Worm (Caenorhabditis elegans) whole organism, L1 larva: ENCODE results near the gene F55D10.4.

Experiments used
- C16A3.4 ChIP-seq: fragments of 150-350 bp; optimal IDR thresholded peaks from 2 replicates; lab custom pipeline; 2014; ENCODE audit warnings: missing biosample characterization, missing genetic modification characterization
- C34B4.2 ChIP-seq: sonication (generic microtip); optimal IDR thresholded peaks from 2 replicates; lab custom pipeline; 2017; ENCODE audit warnings: mild to moderate bottlenecking, missing genetic modification characterization, missing compliant biosample characterization
- F16B12.6 ChIP-seq: fragments of 150-350 bp; optimal IDR thresholded peaks from 2 replicates; lab custom pipeline; 2014; ENCODE audit warnings: missing biosample characterization, missing genetic modification characterization
- Y116A8C.19 ChIP-seq: sonication (generic microtip); optimal IDR thresholded peaks from 2 replicates; lab custom pipeline; 2016; ENCODE audit warnings: missing compliant biosample characterization, missing genetic modification characterization, borderline replicate concordance
- alr-1 ChIP-seq: fragments of 200-800 bp; sonication (Bioruptor generic); optimal IDR thresholded peaks from 2 replicates; lab custom pipeline; 2018; ENCODE audit warnings: borderline replicate concordance, mild to moderate bottlenecking, missing genetic modification characterization, missing compliant biosample characterization
- aly-2 ChIP-seq: fragments of 150-350 bp; optimal IDR thresholded peaks from 2 replicates; lab custom pipeline; 2014; ENCODE audit warnings: missing biosample characterization, missing genetic modification characterization
- ama-1 ChIP-seq: fragments of 150-350 bp; optimal IDR thresholded peaks from 2 replicates; lab custom pipeline; 2014
- blmp-1 ChIP-seq: fragments of 150-350 bp; optimal IDR thresholded peaks from 2 replicates; lab custom pipeline; 2014; ENCODE audit warnings: missing biosample characterization, missing genetic modification characterization
- ceh-63 ChIP-seq: fragments of 200-800 bp; sonication (Bioruptor generic); optimal IDR thresholded peaks from 2 replicates; lab custom pipeline; 2018; ENCODE audit warnings: mild to moderate bottlenecking, missing genetic modification characterization, missing compliant biosample characterization
- ceh-82 ChIP-seq, 3 experiments: fragments of 150-350 bp in 1 of 3; sonication (generic microtip) in 2 of 3; optimal IDR thresholded peaks; 2 replicates each; lab custom pipeline; 2014 to 2017; ENCODE audit warnings: missing biosample characterization in 3 of 3, missing genetic modification characterization in 3 of 3
- ceh-88 ChIP-seq: fragments of 200-800 bp; sonication (Bioruptor generic); IDR thresholded peaks from 2 replicates; pipeline ENCODE4 v1.3.6; 2022; ENCODE audit warnings: missing genetic modification characterization, missing compliant biosample characterization
- dpl-1 ChIP-seq, 3 experiments: fragments of 150-350 bp in 2 of 3; sonication (generic microtip) in 1 of 3; optimal IDR thresholded peaks; 2 replicates each; lab custom pipeline; 2014 to 2017; ENCODE audit warnings: missing biosample characterization in 3 of 3, missing genetic modification characterization in 3 of 3, missing genetic modification reagents in 3 of 3
- dsc-1 ChIP-seq: sonication (generic microtip); optimal IDR thresholded peaks from 2 replicates; lab custom pipeline; 2016; ENCODE audit warnings: mild to moderate bottlenecking, missing genetic modification characterization, missing compliant biosample characterization
- egl-13 ChIP-seq: sonication (generic microtip); optimal IDR thresholded peaks from 2 replicates; lab custom pipeline; 2016; ENCODE audit warnings: missing genotype, missing genetic modification reagents, missing genetic modification characterization, missing compliant biosample characterization
- egl-27 ChIP-seq, 2 experiments: fragments of 150-350 bp in 1 of 2; sonication (generic microtip); optimal IDR thresholded peaks; 3 replicates each; lab custom pipeline; 2017 to 2018; ENCODE audit warnings: missing biosample characterization in 2 of 2, missing genetic modification characterization in 2 of 2, missing genetic modification reagents in 2 of 2
- elt-2 ChIP-seq: sonication (generic microtip); optimal IDR thresholded peaks from 2 replicates; lab custom pipeline; 2016; ENCODE audit warnings: missing genetic modification characterization, mild to moderate bottlenecking, inconsistent platforms, missing compliant biosample characterization, missing genetic modification reagents
- elt-3 ChIP-seq, 6 experiments: fragments of 150-350 bp in 1 of 6; sonication (generic microtip); optimal IDR thresholded peaks; 2 replicates each; lab custom pipeline; 2017 to 2018; ENCODE audit warnings: missing biosample characterization in 6 of 6, missing genetic modification characterization in 6 of 6, inconsistent platforms in 1 of 6
- ets-5 ChIP-seq: fragments of 200-800 bp; sonication (Bioruptor generic); IDR thresholded peaks from 2 replicates; pipeline ENCODE4 v1.3.6; 2022; ENCODE audit warnings: missing genetic modification characterization, missing compliant biosample characterization
- fkh-4 ChIP-seq: sonication (generic microtip); optimal IDR thresholded peaks from 2 replicates; lab custom pipeline; 2016; ENCODE audit warnings: missing compliant biosample characterization, missing genetic modification characterization, borderline replicate concordance
- fkh-8 ChIP-seq: sonication (generic microtip); optimal IDR thresholded peaks from 2 replicates; lab custom pipeline; 2016; ENCODE audit warnings: mild to moderate bottlenecking, missing genetic modification characterization, missing compliant biosample characterization
- fos-1 ChIP-seq: fragments of 150-350 bp; optimal IDR thresholded peaks from 2 replicates; lab custom pipeline; 2014; ENCODE audit warnings: missing biosample characterization, missing genetic modification characterization
- grh-1 ChIP-seq: fragments of 200-800 bp; sonication (Bioruptor generic); IDR thresholded peaks from 2 replicates; pipeline ENCODE4 v1.3.6; 2022; ENCODE audit warnings: missing genetic modification reagents, missing genetic modification characterization, missing compliant biosample characterization
- hlh-17 ChIP-seq: fragments of 200-800 bp; sonication (Bioruptor generic); optimal IDR thresholded peaks from 2 replicates; lab custom pipeline; 2018; ENCODE audit warnings: missing genetic modification characterization, mild to moderate bottlenecking, missing compliant biosample characterization, moderate library complexity, borderline replicate concordance
- irx-1 ChIP-seq: sonication (generic microtip); optimal IDR thresholded peaks from 2 replicates; lab custom pipeline; 2016; ENCODE audit warnings: missing genetic modification characterization, missing compliant biosample characterization
- isw-1 ChIP-seq: fragments of 200-800 bp; sonication (Bioruptor generic); IDR thresholded peaks from 2 replicates; pipeline ENCODE4 v1.3.6; 2022; ENCODE audit warnings: missing genetic modification characterization, missing compliant biosample characterization
- jun-1 ChIP-seq: fragments of 150-350 bp; optimal IDR thresholded peaks from 2 replicates; lab custom pipeline; 2014; ENCODE audit warnings: missing biosample characterization, missing genetic modification reagents, missing genetic modification characterization
- lin-13 ChIP-seq: fragments of 150-350 bp; optimal IDR thresholded peaks from 2 replicates; lab custom pipeline; 2014; ENCODE audit warnings: missing biosample characterization, missing genetic modification reagents, missing genetic modification characterization
- lin-15B ChIP-seq: fragments of 150-350 bp; sonication (generic microtip); optimal IDR thresholded peaks from 3 replicates; lab custom pipeline; 2014; ENCODE audit warnings: missing biosample characterization, missing genetic modification characterization
- lin-39 ChIP-seq: fragments of 150-350 bp; optimal IDR thresholded peaks from 2 replicates; lab custom pipeline; 2014; ENCODE audit warnings: missing biosample characterization, missing genetic modification reagents, missing genetic modification characterization
- lir-3 ChIP-seq: sonication (generic microtip); optimal IDR thresholded peaks from 2 replicates; lab custom pipeline; 2016; ENCODE audit warnings: mild to moderate bottlenecking, missing genetic modification characterization, moderate library complexity, missing compliant biosample characterization; ENCODE audit not compliant: poor library complexity
- lsy-2 ChIP-seq, 2 experiments: fragments of 150-350 bp; optimal IDR thresholded peaks; 2 replicates each; lab custom pipeline; 2014; ENCODE audit warnings: missing biosample characterization in 2 of 2, missing genetic modification characterization in 2 of 2
- mab-9 ChIP-seq: fragments of 200-800 bp; sonication (Bioruptor generic); IDR thresholded peaks from 2 replicates; pipeline ENCODE4 v1.3.6; 2022; ENCODE audit warnings: missing genetic modification reagents, missing genetic modification characterization, missing compliant biosample characterization
- mdl-1 ChIP-seq, 2 experiments: fragments of 150-350 bp; optimal IDR thresholded peaks; 2 replicates each; lab custom pipeline; 2014 to 2017; ENCODE audit warnings: missing biosample characterization in 2 of 2, missing genetic modification characterization in 2 of 2, inconsistent platforms in 1 of 2
- nhr-11 ChIP-seq: fragments of 150-350 bp; optimal IDR thresholded peaks from 2 replicates; lab custom pipeline; 2014; ENCODE audit warnings: missing biosample characterization, missing genetic modification characterization
- nhr-237 ChIP-seq: fragments of 150-350 bp; optimal IDR thresholded peaks from 2 replicates; lab custom pipeline; 2014; ENCODE audit warnings: missing biosample characterization, missing genetic modification characterization
- nhr-28 ChIP-seq: fragments of 150-350 bp; optimal IDR thresholded peaks from 2 replicates; lab custom pipeline; 2014; ENCODE audit warnings: missing biosample characterization, missing genetic modification characterization
- nhr-71 ChIP-seq: sonication (generic microtip); optimal IDR thresholded peaks from 2 replicates; lab custom pipeline; 2016; ENCODE audit warnings: mild to moderate bottlenecking, missing genetic modification characterization, moderate library complexity, missing compliant biosample characterization
- nhr-76 ChIP-seq: sonication (generic microtip); optimal IDR thresholded peaks from 2 replicates; lab custom pipeline; 2017; ENCODE audit warnings: missing biosample characterization, missing genetic modification characterization
- nhr-77 ChIP-seq: fragments of 150-350 bp; optimal IDR thresholded peaks from 2 replicates; lab custom pipeline; 2014; ENCODE audit warnings: missing biosample characterization, missing genetic modification characterization
- nhr-85 ChIP-seq: sonication (generic microtip); peaks from one replicate; lab custom pipeline; 2016; ENCODE audit warnings: missing genetic modification characterization, inconsistent platforms, missing compliant biosample characterization
- pag-3 ChIP-seq: sonication (generic microtip); optimal IDR thresholded peaks from 2 replicates; lab custom pipeline; 2017; ENCODE audit warnings: missing genetic modification characterization, mild to moderate bottlenecking, missing compliant biosample characterization, antibody characterized with exemption, borderline replicate concordance; ENCODE audit not compliant: insufficient read depth
- pax-3 ChIP-seq: fragments of 200-800 bp; sonication (Bioruptor generic); optimal IDR thresholded peaks from 2 replicates; lab custom pipeline; 2018; ENCODE audit warnings: mild to moderate bottlenecking, missing genetic modification characterization, moderate library complexity, missing compliant biosample characterization
- snu-23 ChIP-seq: sonication (generic microtip); optimal IDR thresholded peaks from 2 replicates; lab custom pipeline; 2016; ENCODE audit warnings: missing genetic modification characterization, missing compliant biosample characterization
- sox-4 ChIP-seq: sonication (generic microtip); optimal IDR thresholded peaks from 2 replicates; lab custom pipeline; 2016; ENCODE audit warnings: missing genetic modification characterization, missing compliant biosample characterization
- sup-37 ChIP-seq: fragments of 200-800 bp; sonication (Bioruptor generic); optimal IDR thresholded peaks from 2 replicates; lab custom pipeline; 2018; ENCODE audit warnings: mild to moderate bottlenecking, missing genetic modification characterization, missing compliant biosample characterization
- tbx-2 ChIP-seq: sonication (generic microtip); optimal IDR thresholded peaks from 2 replicates; lab custom pipeline; 2016; ENCODE audit warnings: missing genetic modification characterization, missing compliant biosample characterization
- unc-130 ChIP-seq: fragments of 150-350 bp; optimal IDR thresholded peaks from 2 replicates; lab custom pipeline; 2017; ENCODE audit warnings: missing biosample characterization, missing genetic modification characterization, inconsistent platforms
- unc-30 ChIP-seq: sonication (generic microtip); optimal IDR thresholded peaks from 2 replicates; lab custom pipeline; 2017; ENCODE audit warnings: missing biosample characterization, missing genetic modification characterization
- unc-86 ChIP-seq: sonication (generic microtip); optimal IDR thresholded peaks from 2 replicates; lab custom pipeline; 2016; ENCODE audit warnings: missing genetic modification characterization, missing compliant biosample characterization
- xbp-1 ChIP-seq: sonication (generic microtip); optimal IDR thresholded peaks from 2 replicates; lab custom pipeline; 2016; ENCODE audit warnings: missing genetic modification characterization, missing compliant biosample characterization
- ztf-11 ChIP-seq, 2 experiments: sonication (generic microtip); optimal IDR thresholded peaks; 2 replicates each; lab custom pipeline; 2016 to 2017; ENCODE audit warnings: missing genetic modification characterization in 2 of 2, missing biosample characterization in 1 of 2, missing compliant biosample characterization in 1 of 2

Gene F55D10.4

ce11 chrX:4711698-4712329 lies 8.6 kb downstream of the F55D10.4 start, which contains the start of the genes dnj-14 and glit-1 (continued):
- TF ChIP-seq ceh-63 (GFP tag; lab: Kevin White, UChicago) = no peak
- peak; percentile 93 for TF ChIP-seq nhr-77 (tag; lab: Kevin White, UChicago)
- TF ChIP-seq ama-1 = no peak
- TF ChIP-seq mab-9 (GFP tag; lab: Robert Waterston, UW) = peak; percentile 74
- peak; percentile 93 for TF ChIP-seq nhr-85 (tag; lab: Kevin White, UChicago)
- TF ChIP-seq pag-3 (tag; lab: Kevin White, UChicago) = no peak
- TF ChIP-seq ceh-82 (tag; optimal IDR thresholded peaks at IDR 0.05; lab: Kevin White, UChicago) = peak; percentile 78 to 96 (median 80)
- TF ChIP-seq hlh-17 (GFP tag; lab: Kevin White, UChicago) = no peak
- TF ChIP-seq nhr-71 = peak; percentile 92
- peak; percentile 28 for TF ChIP-seq egl-13 (tag; lab: Kevin White, UChicago)
- TF ChIP-seq aly-2 (tag; lab: Kevin White, UChicago) = peak; percentile 19
- TF ChIP-seq fos-1 = peak; percentile 78
- peak; percentile 91 for TF ChIP-seq jun-1 (tag; lab: Kevin White, UChicago)
- TF ChIP-seq pax-3 (tag; lab: Kevin White, UChicago) = peak; percentile 71
- peak; percentile 68 for TF ChIP-seq lir-3 (tag; lab: Kevin White, UChicago)
- TF ChIP-seq ets-5 = no peak
- TF ChIP-seq lin-39 (tag; lab: Kevin White, UChicago) = peak; percentile 14
- TF ChIP-seq F16B12.6 = peak; percentile 70
- peak; percentile 98 to 99 for TF ChIP-seq lsy-2 (tag; optimal IDR thresholded peaks at IDR 0.05; lab: Kevin White, UChicago)
- no peak for TF ChIP-seq alr-1 (tag; lab: Kevin White, UChicago)
- peak in 1 of 2 experiments; percentile 4 for TF ChIP-seq egl-27 (tag; optimal IDR thresholded peaks at IDR 0.05; lab: Kevin White, UChicago)
- peak; percentile 76 for TF ChIP-seq elt-2
- TF ChIP-seq xbp-1 (tag; lab: Kevin White, UChicago) = peak; percentile 95
- TF ChIP-seq sup-37 (GFP tag; lab: Kevin White, UChicago) = peak; percentile 26
- TF ChIP-seq fkh-4 (tag; lab: Kevin White, UChicago) = no peak
- peak; percentile 73 for TF ChIP-seq grh-1 (GFP tag; lab: Robert Waterston, UW)
- TF ChIP-seq ztf-11 (tag; optimal IDR thresholded peaks at IDR 0.05; lab: Kevin White, UChicago) = peak in 1 of 2 experiments; percentile 70
- TF ChIP-seq Y116A8C.19 (tag; lab: Kevin White, UChicago) = no peak
- no peak for TF ChIP-seq sox-4 (tag; lab: Kevin White, UChicago)
- no peak for TF ChIP-seq C34B4.2 (tag; lab: Kevin White, UChicago)
- TF ChIP-seq mdl-1 (tag; optimal IDR thresholded peaks at IDR 0.05; lab: Kevin White, UChicago) = peak in 1 of 2 experiments; percentile 88
- TF ChIP-seq lin-13 (GFP tag; lab: Kevin White, UChicago) = peak; percentile 80
- peak; percentile 74 for TF ChIP-seq unc-86 (tag; lab: Kevin White, UChicago)
- peak; percentile 79 for TF ChIP-seq blmp-1 (tag; lab: Kevin White, UChicago)
- TF ChIP-seq unc-30 = no peak
- TF ChIP-seq unc-130 (tag; lab: Kevin White, UChicago) = peak; percentile 71
- TF ChIP-seq isw-1 (GFP tag; lab: Robert Waterston, UW) = peak; percentile 86
- TF ChIP-seq nhr-76 (tag; lab: Kevin White, UChicago) = no peak
- peak; percentile 39 for TF ChIP-seq nhr-237 (tag; lab: Kevin White, UChicago)
- peak in 3 of 6 experiments; percentile 52 to 86 (median 66) for TF ChIP-seq elt-3 (tag; optimal IDR thresholded peaks at IDR 0.05; lab: Kevin White, UChicago)
- TF ChIP-seq dpl-1 (GFP tag; optimal IDR thresholded peaks at IDR 0.05; lab: Kevin White, UChicago) = peak; percentile 70 to 76 (median 74)
- TF ChIP-seq nhr-11 (tag; lab: Kevin White, UChicago) = peak; percentile 6
- peak; percentile 83 for TF ChIP-seq dsc-1 (tag; lab: Kevin White, UChicago)
- TF ChIP-seq snu-23 (GFP tag; lab: Kevin White, UChicago) = peak; percentile 95
- TF ChIP-seq fkh-8 = peak; percentile 88
- TF ChIP-seq lin-15B (tag; lab: Kevin White, UChicago) = peak; percentile 92
- TF ChIP-seq irx-1 (tag; lab: Kevin White, UChicago) = peak; percentile 66
- no peak for TF ChIP-seq nhr-28
- TF ChIP-seq ceh-88 (GFP tag; lab: Robert Waterston, UW) = peak; percentile 62; the same call in 1 of the 2 replicates
- TF ChIP-seq tbx-2 (tag; lab: Kevin White, UChicago) = peak; percentile 90
- peak; percentile 92 for TF ChIP-seq C16A3.4 (tag; lab: Kevin White, UChicago)
